Fruit fly (Drosophila melanogaster) whole organism, embryonic: ENCODE measurements around the gene Dph3.

Experiments
- ATbp ChIP-seq: fragments of 200-800 bp; sonication (Bioruptor generic); optimal IDR thresholded peaks from 2 replicates; lab custom pipeline; 2017; ENCODE audit warnings: missing biosample characterization, mild to moderate bottlenecking, missing genetic modification characterization, missing genetic modification reagents
- Abd-B ChIP-seq: fragments of 200-800 bp; sonication (Bioruptor generic); optimal IDR thresholded peaks from 2 replicates; lab custom pipeline; 2018; ENCODE audit warnings: missing biosample characterization, mild to moderate bottlenecking, missing genetic modification characterization, moderate library complexity
- Asciz ChIP-seq: fragments of 200-800 bp; sonication (Bioruptor generic); optimal IDR thresholded peaks from 2 replicates; lab custom pipeline; 2017; ENCODE audit warnings: missing biosample characterization, mild to moderate bottlenecking, missing genetic modification characterization, missing genetic modification reagents
- Atf3 ChIP-seq: fragments of 200-800 bp; sonication (Bioruptor generic); optimal IDR thresholded peaks from 3 replicates; lab custom pipeline; 2016; ENCODE audit warnings: missing biosample characterization, missing genetic modification characterization
- Atf6 ChIP-seq: fragments of 200-800 bp; sonication (Bioruptor generic); IDR thresholded peaks from 2 replicates; pipeline ENCODE4 v1.3.6; 2022; ENCODE audit warnings: missing biosample characterization, missing genetic modification characterization
- BEAF-32 ChIP-seq: fragments of 200-800 bp; sonication (Bioruptor generic); optimal IDR thresholded peaks from 3 replicates; lab custom pipeline; 2017; ENCODE audit warnings: missing biosample characterization, missing genetic modification characterization, mild to moderate bottlenecking, moderate library complexity, missing genetic modification reagents
- CG1024 ChIP-seq: fragments of 200-800 bp; sonication (Bioruptor generic); IDR thresholded peaks from 2 replicates; pipeline ENCODE4 v1.3.6; 2022; ENCODE audit warnings: missing biosample characterization, missing genetic modification characterization
- CG11398 ChIP-seq: fragments of 200-800 bp; sonication (Bioruptor generic); optimal IDR thresholded peaks from 2 replicates; lab custom pipeline; 2016; ENCODE audit warnings: missing biosample characterization, missing genetic modification characterization
- CG13287 ChIP-seq: fragments of 200-800 bp; sonication (Bioruptor generic); IDR thresholded peaks from 2 replicates; pipeline ENCODE4 v1.3.6; 2022; ENCODE audit warnings: missing biosample characterization, missing genetic modification characterization; ENCODE audit not compliant: partially characterized antibody
- CG14050 ChIP-seq: fragments of 200-800 bp; sonication (Bioruptor generic); IDR thresholded peaks from 3 replicates; pipeline ENCODE4 v1.3.6; 2022; ENCODE audit warnings: missing biosample characterization, missing genetic modification characterization
- CG17361 ChIP-seq: fragments of 200-800 bp; sonication (Bioruptor generic); IDR thresholded peaks from 3 replicates; pipeline ENCODE4 v1.3.6; 2022; ENCODE audit warnings: missing biosample characterization, missing genetic modification characterization
- CG2116 ChIP-seq: fragments of 200-800 bp; sonication (Bioruptor generic); optimal IDR thresholded peaks from 3 replicates; lab custom pipeline; 2018; ENCODE audit warnings: missing biosample characterization, mild to moderate bottlenecking, missing genetic modification characterization
- CG3995 ChIP-seq: fragments of 200-800 bp; sonication (Bioruptor generic); optimal IDR thresholded peaks from 3 replicates; lab custom pipeline; 2016; ENCODE audit warnings: missing biosample characterization, missing genetic modification characterization
- CG8359 ChIP-seq: fragments of 200-800 bp; sonication (Bioruptor generic); optimal IDR thresholded peaks from 2 replicates; lab custom pipeline; 2017; ENCODE audit warnings: missing biosample characterization, mild to moderate bottlenecking, missing genetic modification characterization, borderline replicate concordance
- CG9437 ChIP-seq: fragments of 200-800 bp; sonication (Bioruptor generic); optimal IDR thresholded peaks from 2 replicates; lab custom pipeline; 2018; ENCODE audit warnings: missing biosample characterization, mild to moderate bottlenecking, missing genetic modification characterization
- Chrac-16 ChIP-seq: fragments of 200-800 bp; sonication (Bioruptor generic); optimal IDR thresholded peaks from 3 replicates; lab custom pipeline; 2016; ENCODE audit warnings: missing biosample characterization, missing genetic modification characterization
- Dek ChIP-seq: fragments of 200-800 bp; sonication (Bioruptor generic); optimal IDR thresholded peaks from 3 replicates; lab custom pipeline; 2019; ENCODE audit warnings: missing biosample characterization, mild to moderate bottlenecking, missing genetic modification characterization, moderate library complexity
- Fer1 ChIP-seq: fragments of 200-800 bp; sonication (Bioruptor generic); optimal IDR thresholded peaks from 2 replicates; lab custom pipeline; 2017; ENCODE audit warnings: missing biosample characterization, mild to moderate bottlenecking, missing genetic modification characterization
- Gsc ChIP-seq: fragments of 200-800 bp; sonication (Bioruptor generic); IDR thresholded peaks from 2 replicates; pipeline ENCODE4 v1.3.6; 2022; ENCODE audit warnings: missing biosample characterization, missing genetic modification characterization
- HHEX ChIP-seq: fragments of 200-800 bp; sonication (Bioruptor generic); optimal IDR thresholded peaks from 3 replicates; lab custom pipeline; 2017; ENCODE audit warnings: missing biosample characterization, mild to moderate bottlenecking, missing genetic modification characterization, missing genetic modification reagents
- HLHmδ ChIP-seq: fragments of 200-800 bp; sonication (Bioruptor generic); optimal IDR thresholded peaks from 2 replicates; lab custom pipeline; 2018; ENCODE audit warnings: missing biosample characterization, mild to moderate bottlenecking, missing genetic modification characterization, moderate library complexity
- HmgD ChIP-seq: fragments of 200-800 bp; sonication (Bioruptor generic); optimal IDR thresholded peaks from 3 replicates; lab custom pipeline; 2016; ENCODE audit warnings: missing biosample characterization, missing genetic modification characterization
- MTF-1 ChIP-seq: fragments of 200-800 bp; sonication (Bioruptor generic); optimal IDR thresholded peaks from 2 replicates; lab custom pipeline; 2018; ENCODE audit warnings: missing biosample characterization, mild to moderate bottlenecking, missing genetic modification characterization, borderline replicate concordance
- Meics ChIP-seq: fragments of 200-800 bp; sonication (Bioruptor generic); optimal IDR thresholded peaks from 2 replicates; lab custom pipeline; 2017; ENCODE audit warnings: missing biosample characterization, mild to moderate bottlenecking, missing genetic modification characterization
- Myb ChIP-seq: fragments of 200-800 bp; sonication (Bioruptor generic); optimal IDR thresholded peaks from 2 replicates; lab custom pipeline; 2016; ENCODE audit warnings: missing biosample characterization, missing genetic modification characterization
- NC2β ChIP-seq: fragments of 200-800 bp; sonication (Bioruptor generic); optimal IDR thresholded peaks from 2 replicates; lab custom pipeline; 2016; ENCODE audit warnings: missing biosample characterization, missing genetic modification characterization
- Oaz ChIP-seq: fragments of 200-800 bp; sonication (Bioruptor generic); IDR thresholded peaks from 2 replicates; pipeline ENCODE4 v1.3.6; 2022; ENCODE audit warnings: missing biosample characterization, missing genetic modification characterization
- Poxn ChIP-seq: fragments of 200-800 bp; sonication (Bioruptor generic); IDR thresholded peaks from 2 replicates; pipeline ENCODE4 v1.3.6; 2022; ENCODE audit warnings: missing biosample characterization, missing genetic modification characterization
- Ssrp ChIP-seq: fragments of 200-800 bp; sonication (Bioruptor generic); optimal IDR thresholded peaks from 2 replicates; lab custom pipeline; 2018; ENCODE audit warnings: missing biosample characterization, mild to moderate bottlenecking, missing genetic modification characterization, moderate library complexity
- ac ChIP-seq: fragments of 200-800 bp; sonication (Bioruptor generic); optimal IDR thresholded peaks from 3 replicates; lab custom pipeline; 2017; ENCODE audit warnings: missing biosample characterization, mild to moderate bottlenecking, missing genetic modification characterization
- bab2 ChIP-seq: fragments of 200-800 bp; sonication (Bioruptor generic); optimal IDR thresholded peaks from 2 replicates; lab custom pipeline; 2016; ENCODE audit warnings: missing biosample characterization, missing genetic modification characterization
- btn ChIP-seq: fragments of 200-800 bp; sonication (Bioruptor generic); optimal IDR thresholded peaks from 2 replicates; lab custom pipeline; 2016; ENCODE audit warnings: missing biosample characterization, missing genetic modification characterization
- crc ChIP-seq: fragments of 200-800 bp; sonication (Bioruptor generic); optimal IDR thresholded peaks from 2 replicates; lab custom pipeline; 2016; ENCODE audit warnings: missing biosample characterization, missing genetic modification characterization
- ems ChIP-seq: fragments of 200-800 bp; sonication (Bioruptor generic); optimal IDR thresholded peaks from 3 replicates; lab custom pipeline; 2016; ENCODE audit warnings: missing biosample characterization, missing genetic modification characterization
- ham ChIP-seq: fragments of 200-800 bp; sonication (Bioruptor generic); IDR thresholded peaks from 2 replicates; pipeline ENCODE4 v1.3.6; 2022; ENCODE audit warnings: missing biosample characterization, missing genetic modification characterization
- luna ChIP-seq: fragments of 200-800 bp; sonication (Bioruptor generic); optimal IDR thresholded peaks from 2 replicates; lab custom pipeline; 2016; ENCODE audit warnings: missing biosample characterization, missing genetic modification characterization
- maf-S ChIP-seq: fragments of 200-800 bp; sonication (Bioruptor generic); optimal IDR thresholded peaks from 2 replicates; lab custom pipeline; 2016; ENCODE audit warnings: missing biosample characterization, missing genetic modification characterization
- pita ChIP-seq: fragments of 200-800 bp; sonication (Bioruptor generic); optimal IDR thresholded peaks from 2 replicates; lab custom pipeline; 2017; ENCODE audit warnings: missing biosample characterization, mild to moderate bottlenecking, missing genetic modification characterization
- pum ChIP-seq: fragments of 200-800 bp; sonication (Bioruptor generic); optimal IDR thresholded peaks from 2 replicates; lab custom pipeline; 2016; ENCODE audit warnings: missing biosample characterization, missing genetic modification characterization
- sc ChIP-seq, 3 experiments: fragments of >200 bp in 2 of 3; fragments of 200-800 bp in 1 of 3; sonication (Bioruptor generic) in 1 of 3; optimal IDR thresholded peaks; 2 replicates in 2 of 3; 3 replicates in 1 of 3; lab custom pipeline; 2017; ENCODE audit warnings: mild to moderate bottlenecking in 1 of 3, missing biosample characterization in 1 of 3, missing genetic modification characterization in 1 of 3, missing genetic modification reagents in 1 of 3
- sd ChIP-seq: fragments of 200-800 bp; sonication (Bioruptor generic); optimal IDR thresholded peaks from 3 replicates; lab custom pipeline; 2018; ENCODE audit warnings: missing biosample characterization, mild to moderate bottlenecking, missing genetic modification characterization, moderate library complexity
- sens-2 ChIP-seq: fragments of 200-800 bp; sonication (Bioruptor generic); IDR thresholded peaks from 2 replicates; pipeline ENCODE4 v1.3.6; 2022; ENCODE audit warnings: missing biosample characterization, missing genetic modification characterization
- sima ChIP-seq: fragments of 200-800 bp; sonication (Bioruptor generic); optimal IDR thresholded peaks from 2 replicates; lab custom pipeline; 2016; ENCODE audit warnings: missing biosample characterization, missing genetic modification characterization
- sr ChIP-seq: fragments of 200-800 bp; sonication (Bioruptor generic); IDR thresholded peaks from 3 replicates; pipeline ENCODE4 v1.3.6; 2022; ENCODE audit warnings: missing biosample characterization, missing genetic modification characterization
- tin ChIP-seq: fragments of 200-800 bp; sonication (Bioruptor generic); optimal IDR thresholded peaks from 3 replicates; lab custom pipeline; 2016; ENCODE audit warnings: missing biosample characterization, missing genetic modification characterization
- ttk ChIP-seq: fragments of 200-800 bp; sonication (Bioruptor generic); IDR thresholded peaks from 2 replicates; pipeline ENCODE4 v2.1.2; 2022; ENCODE audit warnings: missing biosample characterization, missing genetic modification characterization
- twi ChIP-seq: fragments of 200-800 bp; optimal IDR thresholded peaks from 2 replicates; lab custom pipeline; 2019; ENCODE audit warnings: missing biosample characterization, mild to moderate bottlenecking, missing genetic modification characterization, moderate library complexity
- vfl ChIP-seq: fragments of 200-800 bp; sonication (Bioruptor generic); optimal IDR thresholded peaks from 2 replicates; lab custom pipeline; 2016; ENCODE audit warnings: missing biosample characterization, missing genetic modification characterization
- wek ChIP-seq: fragments of 200-800 bp; sonication (Bioruptor generic); optimal IDR thresholded peaks from 3 replicates; lab custom pipeline; 2018; ENCODE audit warnings: missing biosample characterization, mild to moderate bottlenecking, missing genetic modification characterization, moderate library complexity

Gene Dph3

dm6 chr3R:11211291-11212061, 20.2 kb upstream of the Dph3 start (continued):
- TF ChIP-seq crc (GFP tag; lab: Kevin White, UChicago): peak; percentile 41
- peak; percentile 42 for TF ChIP-seq luna
- peak; percentile 28 for TF ChIP-seq CG11398 (GFP tag; lab: Kevin White, UChicago)
- peak; percentile 66 for TF ChIP-seq CG14050 (GFP tag; lab: Robert Waterston, UW)
- peak; percentile 45 for TF ChIP-seq Oaz (GFP tag; lab: Robert Waterston, UW)
- peak; percentile 97 for TF ChIP-seq sd (tag; lab: Kevin White, UChicago)
- no peak for TF ChIP-seq Gsc (GFP tag; lab: Robert Waterston, UW)
- peak; percentile 60 for TF ChIP-seq HHEX (GFP tag; lab: Kevin White, UChicago)
- TF ChIP-seq Abd-B (GFP tag; lab: Kevin White, UChicago): peak; percentile 76
- peak; percentile 67; the same call in 2 of the 3 replicates for TF ChIP-seq sr (GFP tag; lab: Robert Waterston, UW)
- peak; percentile 64 for TF ChIP-seq Dek (tag; lab: Kevin White, UChicago)
- TF ChIP-seq CG13287 (GFP tag; lab: Robert Waterston, UW): no peak; the same call in 1 of the 2 replicates
- no peak for TF ChIP-seq MTF-1 (GFP tag; lab: Kevin White, UChicago)
- TF ChIP-seq Asciz (GFP tag; lab: Kevin White, UChicago): peak; percentile 73
- no peak for TF ChIP-seq sc (optimal IDR thresholded peaks at IDR 0.05; lab: Kevin White, UChicago)
- TF ChIP-seq sc (GFP tag; optimal IDR thresholded peaks at IDR 0.05; lab: Kevin White, UChicago): peak; percentile 12
- TF ChIP-seq sens-2 (GFP tag; lab: Robert Waterston, UW): no peak; the same call in 1 of the 2 replicates
- TF ChIP-seq btn (GFP tag; lab: Kevin White, UChicago): no peak
- peak; percentile 2 for TF ChIP-seq CG3995
- peak; percentile 73 for TF ChIP-seq vfl (GFP tag; lab: Kevin White, UChicago)
- peak; percentile 73 for TF ChIP-seq tin
- peak; percentile 65 for TF ChIP-seq ttk (GFP tag; lab: Robert Waterston, UW)
- TF ChIP-seq Ssrp (tag; lab: Kevin White, UChicago): peak; percentile 62
- TF ChIP-seq CG1024 (GFP tag; lab: Robert Waterston, UW): 0 out of 2 replicates have a peak, but pooled peaks have one; percentile 36
- peak; percentile 36 for TF ChIP-seq ATbp (GFP tag; lab: Kevin White, UChicago)
- TF ChIP-seq Poxn: no peak
- TF ChIP-seq ac (GFP tag; lab: Kevin White, UChicago): no peak
- peak; percentile 73 for TF ChIP-seq Atf6 (GFP tag; lab: Robert Waterston, UW)
- no peak for TF ChIP-seq sima (GFP tag; lab: Kevin White, UChicago)
- peak; percentile 18 for TF ChIP-seq CG2116
- TF ChIP-seq Chrac-16 (GFP tag; lab: Kevin White, UChicago): peak; percentile 77
- TF ChIP-seq HmgD (GFP tag; lab: Kevin White, UChicago): no peak
- TF ChIP-seq Myb (GFP tag; lab: Kevin White, UChicago): peak; percentile 58
- peak; percentile 66 for TF ChIP-seq CG17361
- TF ChIP-seq Atf3 (GFP tag; lab: Kevin White, UChicago): peak; percentile 33
- no peak for TF ChIP-seq pita (GFP tag; lab: Kevin White, UChicago)
- TF ChIP-seq CG8359 (GFP tag; lab: Kevin White, UChicago): no peak
- peak; percentile 79 for TF ChIP-seq maf-S
- TF ChIP-seq CG9437: peak; percentile 37
- peak; percentile 67 for TF ChIP-seq pum (GFP tag; lab: Kevin White, UChicago)
- peak; percentile 6 for TF ChIP-seq twi (tag; lab: Kevin White, UChicago)
- peak; percentile 48 for TF ChIP-seq NC2β (GFP tag; lab: Kevin White, UChicago)
- no peak for TF ChIP-seq HLHmδ (GFP tag; lab: Kevin White, UChicago)
- TF ChIP-seq bab2 (GFP tag; lab: Kevin White, UChicago): peak; percentile 68
- peak; percentile 76 for TF ChIP-seq Meics
- TF ChIP-seq wek (GFP tag; lab: Kevin White, UChicago): no peak
- TF ChIP-seq BEAF-32 (GFP tag; lab: Kevin White, UChicago): peak; percentile 5
- peak; percentile 67 for TF ChIP-seq ems (GFP tag; lab: Kevin White, UChicago)
- peak; percentile 63 for TF ChIP-seq Fer1
- no peak for TF ChIP-seq ham (GFP tag; lab: Robert Waterston, UW)
